Fruit fly (Drosophila melanogaster) whole organism, adult: ENCODE data around the gene CG14780.

Experiments used
- CG14711 ChIP-seq: fragments of 200-800 bp; sonication (Bioruptor generic); optimal IDR thresholded peaks from 2 replicates; lab custom pipeline; 2018; ENCODE audit warnings: missing biosample characterization, mild to moderate bottlenecking, missing genetic modification characterization, moderate library complexity
- CG5204 ChIP-seq: fragments of 200-800 bp; sonication (Bioruptor generic); optimal IDR thresholded peaks from 2 replicates; lab custom pipeline; 2016; ENCODE audit warnings: missing biosample characterization, missing genetic modification characterization
- CG7101 ChIP-seq: fragments of 200-800 bp; sonication (Bioruptor generic); optimal IDR thresholded peaks from 2 replicates; lab custom pipeline; 2018; ENCODE audit warnings: missing biosample characterization, mild to moderate bottlenecking, missing genetic modification characterization, moderate library complexity
- Crg-1 ChIP-seq: fragments of 200-800 bp; sonication (Bioruptor generic); optimal IDR thresholded peaks from 2 replicates; lab custom pipeline; 2016; ENCODE audit warnings: missing biosample characterization, missing genetic modification characterization
- Hr96 ChIP-seq: fragments of 200-800 bp; sonication (Bioruptor generic); optimal IDR thresholded peaks from 2 replicates; lab custom pipeline; 2016; ENCODE audit warnings: missing biosample characterization, missing genetic modification characterization
- cic ChIP-seq: fragments of 200-800 bp; sonication (Bioruptor generic); optimal IDR thresholded peaks from 2 replicates; lab custom pipeline; 2017; ENCODE audit warnings: missing biosample characterization, mild to moderate bottlenecking, missing genetic modification characterization, moderate library complexity
- kay ChIP-seq: fragments of 200-800 bp; sonication (Bioruptor generic); peaks from one replicate; lab custom pipeline; 2016; ENCODE audit warnings: missing biosample characterization, missing genetic modification characterization, borderline replicate concordance
- pad ChIP-seq: fragments of 200-800 bp; sonication (Bioruptor generic); optimal IDR thresholded peaks from 3 replicates; lab custom pipeline; 2017; ENCODE audit warnings: missing biosample characterization, missing genetic modification characterization, mild to moderate bottlenecking, moderate library complexity, missing genetic modification reagents

- TF ChIP-seq CG14711 (no peak), pad (GFP tag; lab: Kevin White, UChicago) (no peak), CG7101 (tag; lab: Kevin White, UChicago) (no peak), cic (GFP tag; lab: Kevin White, UChicago) (no peak), kay (GFP tag; lab: Kevin White, UChicago) (no peak), Crg-1 (no peak), CG5204 (GFP tag; lab: Kevin White, UChicago) (no peak), Hr96 (GFP tag; lab: Kevin White, UChicago) (no peak)
Measured at dm6 chrX:1454837-1455236, 17.5 kb upstream of the CG14780 start.
